Fruit fly (Drosophila melanogaster) S2 (cell line): ENCODE data around the gene Snx17.

Source experiments
- CG8478 ChIP-seq: fragments of >200 bp; optimal IDR thresholded peaks from 2 replicates; lab custom pipeline; 2018
- CTCF ChIP-seq, 2 experiments: fragments of >200 bp; optimal IDR thresholded peaks; 2 replicates each; lab custom pipeline; 2018

- TF ChIP-seq CTCF (optimal IDR thresholded peaks at IDR 0.05; lab: Kevin White, UChicago) = no peak
- no peak for TF ChIP-seq CG8478 (lab: Kevin White, UChicago)
These were observed 34.4 kb downstream of the Snx17 start, which contains the start of gene CG13137 for dm6 chr2L:10172402-10172801.
